Worm (Caenorhabditis elegans) whole organism, late embryonic: Measurements from ENCODE around the gene C08F11.1.

ENCODE experiments used
- C08G9.2 ChIP-seq: sonication (generic microtip); optimal IDR thresholded peaks from 2 replicates; lab custom pipeline; 2016; ENCODE audit warnings: mild to moderate bottlenecking, missing genetic modification characterization, moderate library complexity, missing compliant biosample characterization
- K02D7.2 ChIP-seq: sonication (generic microtip); optimal IDR thresholded peaks from 2 replicates; lab custom pipeline; 2017; ENCODE audit warnings: mild to moderate bottlenecking, missing genetic modification characterization, missing compliant biosample characterization
- ahr-1 ChIP-seq: sonication (generic microtip); optimal IDR thresholded peaks from 2 replicates; lab custom pipeline; 2016; ENCODE audit warnings: missing genetic modification characterization, missing compliant biosample characterization
- ceh-14 ChIP-seq: sonication (generic microtip); optimal IDR thresholded peaks from 2 replicates; lab custom pipeline; 2016; ENCODE audit warnings: missing genotype, missing genetic modification characterization, missing compliant biosample characterization
- ceh-6 ChIP-seq: fragments of 200-800 bp; sonication (Bioruptor generic); optimal IDR thresholded peaks from 2 replicates; lab custom pipeline; 2018; ENCODE audit warnings: mild to moderate bottlenecking, missing genetic modification characterization, missing compliant biosample characterization
- dve-1 ChIP-seq: sonication (generic microtip); optimal IDR thresholded peaks from 2 replicates; lab custom pipeline; 2017; ENCODE audit warnings: antibody characterized with exemption, mild to moderate bottlenecking, missing genetic modification characterization, missing compliant biosample characterization
- fkh-10 ChIP-seq: fragments of 150-350 bp; optimal IDR thresholded peaks from 2 replicates; lab custom pipeline; 2014; ENCODE audit warnings: missing biosample characterization, missing genetic modification reagents, missing genetic modification characterization
- hlh-15 ChIP-seq: sonication (generic microtip); optimal IDR thresholded peaks from 2 replicates; lab custom pipeline; 2016; ENCODE audit warnings: missing genetic modification characterization, missing compliant biosample characterization
- hlh-30 ChIP-seq: sonication (generic microtip); optimal IDR thresholded peaks from 2 replicates; lab custom pipeline; 2017; ENCODE audit warnings: antibody characterized with exemption, missing genetic modification characterization, missing compliant biosample characterization; ENCODE audit not compliant: insufficient read depth
- lim-6 ChIP-seq: sonication (generic microtip); optimal IDR thresholded peaks from 2 replicates; lab custom pipeline; 2016; ENCODE audit warnings: missing genetic modification characterization, missing compliant biosample characterization
- nhr-232 ChIP-seq: sonication (generic microtip); optimal IDR thresholded peaks from 2 replicates; lab custom pipeline; 2016; ENCODE audit warnings: missing genetic modification characterization, missing compliant biosample characterization
- pag-3 ChIP-seq: sonication (generic microtip); optimal IDR thresholded peaks from 2 replicates; lab custom pipeline; 2016; ENCODE audit warnings: missing compliant biosample characterization, missing genetic modification characterization, borderline replicate concordance
- pax-1 ChIP-seq: fragments of 150-350 bp; optimal IDR thresholded peaks from 2 replicates; lab custom pipeline; 2014; ENCODE audit warnings: missing biosample characterization, missing genetic modification characterization
- pha-2 ChIP-seq: sonication (generic microtip); optimal IDR thresholded peaks from 2 replicates; lab custom pipeline; 2017; ENCODE audit warnings: mild to moderate bottlenecking, missing genetic modification characterization, missing compliant biosample characterization
- pros-1 ChIP-seq: fragments of 150-350 bp; optimal IDR thresholded peaks from 2 replicates; lab custom pipeline; 2014; ENCODE audit warnings: missing biosample characterization, missing genetic modification reagents, missing genetic modification characterization
- zip-5 ChIP-seq: sonication (generic microtip); optimal IDR thresholded peaks from 2 replicates; lab custom pipeline; 2016; ENCODE audit warnings: missing genetic modification characterization, missing compliant biosample characterization

Gene C08F11.1

DNA sequence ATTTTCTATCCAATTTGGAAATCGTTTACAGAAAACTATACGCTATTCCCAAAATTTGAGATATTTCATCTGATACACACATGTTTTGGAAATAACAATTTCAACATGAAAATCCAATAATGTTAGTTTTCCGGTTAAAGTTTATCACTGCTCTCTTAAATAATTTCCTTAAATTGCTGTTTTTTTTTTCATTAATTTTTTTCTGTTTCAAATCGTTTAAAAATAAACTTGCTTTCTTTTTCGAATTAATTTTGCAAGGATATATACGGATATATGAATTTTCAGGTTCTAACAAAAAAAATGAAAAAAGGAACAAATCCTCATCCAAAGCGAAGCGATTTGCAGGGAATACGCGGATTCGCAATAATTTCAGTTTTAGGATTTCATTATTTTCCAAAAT, 49.9 kb downstream of the C08F11.1 start, which contains the start of gene oac-48:
Gene oac-48 (plus strand): TSS at position 301 of the 400 bp plus-strand sequence.
- TF ChIP-seq fkh-10 (GFP tag; lab: Kevin White, UChicago), result no peak
- no peak for TF ChIP-seq hlh-30 (tag; lab: Kevin White, UChicago)
- no peak for TF ChIP-seq ceh-14
- no peak for TF ChIP-seq pax-1 (tag; lab: Kevin White, UChicago)
- no peak for TF ChIP-seq pros-1 (tag; lab: Kevin White, UChicago)
- TF ChIP-seq nhr-232 (tag; lab: Kevin White, UChicago), result no peak
- TF ChIP-seq pag-3 (tag; lab: Kevin White, UChicago), result no peak
- TF ChIP-seq K02D7.2 (tag; lab: Kevin White, UChicago), result no peak
- no peak for TF ChIP-seq pha-2 (tag; lab: Kevin White, UChicago)
- no peak for TF ChIP-seq lim-6 (tag; lab: Kevin White, UChicago)
- no peak for TF ChIP-seq C08G9.2 (tag; lab: Kevin White, UChicago)
- TF ChIP-seq dve-1 (tag; lab: Kevin White, UChicago), result no peak
- no peak for TF ChIP-seq ceh-6
- TF ChIP-seq ahr-1 (tag; lab: Kevin White, UChicago), result no peak
- no peak for TF ChIP-seq hlh-15
- no peak for TF ChIP-seq zip-5
